Worm (Caenorhabditis elegans): ENCODE measurements around the gene srd-42.

Gene srd-42

DNA sequence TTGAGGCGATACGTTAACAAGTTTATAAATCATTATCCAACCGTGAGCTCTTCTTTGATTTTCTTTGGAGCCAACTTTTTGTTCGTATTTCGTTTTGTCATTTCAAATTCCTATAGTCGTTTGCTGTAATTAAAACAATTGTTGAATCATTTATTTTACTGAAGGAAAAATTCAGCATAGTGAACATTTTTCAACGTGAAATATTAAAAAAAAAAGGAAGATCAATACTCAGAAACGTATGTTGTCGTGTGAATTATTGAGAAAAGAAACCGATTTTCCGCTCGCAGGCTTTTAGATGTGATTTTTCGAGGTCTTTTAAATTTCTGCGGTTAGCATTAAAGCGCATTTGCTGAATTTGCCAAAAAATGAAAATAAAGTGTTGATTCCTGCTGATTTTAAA is 24.4 kb downstream of the srd-42 start, which contains the start of gene phf-33 (continued):
- TF ChIP-seq tbp1 (GFP tag; optimal IDR thresholded peaks at IDR 0.05): no peak
- no peak for TF ChIP-seq aptf-3 (GFP tag; IDR thresholded peaks at IDR 0.05)
- TF ChIP-seq Y56A3A.18 (GFP tag; IDR thresholded peaks at IDR 0.05): no peak
- no peak for TF ChIP-seq dpff-1 (tag; optimal IDR thresholded peaks at IDR 0.05)

DNA sequence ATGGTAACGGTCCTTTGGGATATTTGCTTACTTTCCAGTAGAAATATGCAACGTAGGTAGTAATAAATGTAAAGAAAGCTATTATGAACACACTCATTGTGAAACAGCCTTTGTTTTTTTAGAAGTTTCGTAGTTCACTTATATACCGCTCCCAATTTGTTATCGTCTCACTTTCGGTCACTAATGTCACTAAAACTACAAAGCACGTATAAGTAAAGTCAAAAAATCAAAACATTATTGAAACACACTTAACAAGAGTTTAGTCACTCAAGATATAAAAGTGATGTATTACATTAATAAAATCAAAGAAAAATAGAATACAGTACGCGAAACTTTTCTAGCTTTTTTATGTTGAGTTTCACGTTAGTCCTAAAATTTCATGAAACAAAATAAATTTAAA is 29.2 kb downstream of the srd-42 start, which contains the start of gene cyp-14A3:
TSS of gene cyp-14A3 (minus strand) at position 101 of the 400 bp plus-strand sequence.
- TF ChIP-seq nfya-1 (tag; optimal IDR thresholded peaks at IDR 0.05; ENCODE audit: borderline replicate concordance, insufficient read depth) (no peak), ama-1 (optimal IDR thresholded peaks at IDR 0.05) (no peak), ama-1 (GFP tag; optimal IDR thresholded peaks at IDR 0.05) (no peak), Y53G8AR.9 (GFP tag; conservative IDR thresholded peaks at IDR 0.05) (no peak), lir-1 (GFP tag; conservative IDR thresholded peaks at IDR 0.05) (no peak)

DNA sequence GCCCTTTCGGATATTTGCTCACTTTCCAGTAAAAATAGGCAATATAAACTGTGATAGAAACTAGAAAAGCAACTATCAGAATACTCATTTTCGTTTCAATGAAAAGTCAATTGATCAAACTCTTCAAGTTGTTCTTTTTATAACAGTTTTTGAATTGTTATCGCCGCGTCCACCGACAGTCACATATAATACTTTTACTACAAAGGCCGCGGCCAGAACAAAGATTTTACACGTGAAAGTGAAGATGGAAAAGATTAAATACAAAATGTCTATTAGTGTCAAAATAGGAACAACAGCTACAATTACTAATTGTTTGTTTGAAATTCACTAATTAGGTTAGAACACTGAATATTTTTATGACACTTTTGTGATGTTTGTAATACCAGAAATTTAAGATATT is 33.7 kb downstream of the srd-42 start, which contains the start of gene cyp-14A2:
TSS of gene cyp-14A2 (minus strand) at position 101 of the 400 bp plus-strand sequence.
- TF ChIP-seq nhr-80 (tag; optimal IDR thresholded peaks at IDR 0.05): peak; percentile 35
- no peak for TF ChIP-seq rec-8 (tag; optimal IDR thresholded peaks at IDR 0.05)
- no peak for TF ChIP-seq nhr-90 (tag; optimal IDR thresholded peaks at IDR 0.05)

DNA sequence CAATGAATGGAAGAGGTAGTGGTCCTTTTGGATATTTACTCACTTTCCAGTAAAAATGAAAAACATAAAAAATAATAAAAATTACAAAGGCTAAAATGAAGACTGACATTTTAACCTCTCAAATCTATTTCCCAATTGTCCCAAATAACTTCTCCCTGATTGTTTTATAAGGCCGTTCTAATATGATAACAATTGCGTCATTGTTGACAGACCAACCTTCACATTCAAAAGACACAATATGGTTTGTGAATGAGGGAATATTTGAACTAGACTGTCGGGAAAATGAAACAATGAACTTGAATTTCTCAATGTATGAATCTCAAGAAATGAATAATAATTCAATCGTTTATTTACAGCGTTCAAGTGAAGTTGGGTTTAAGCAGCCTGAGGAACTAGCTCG is 36.0 kb downstream of the srd-42 start, which contains the start of gene cyp-14A1:
TSS of gene cyp-14A1 (minus strand) at position 126 of the 400 bp plus-strand sequence.
- no peak for TF ChIP-seq attf-5 (GFP tag; optimal IDR thresholded peaks at IDR 0.05)
- no peak for TF ChIP-seq F49E8.2 (tag; optimal IDR thresholded peaks at IDR 0.05; ENCODE audit: insufficient read depth)
- TF ChIP-seq aptf-3 (GFP tag; IDR thresholded peaks at IDR 0.05): no peak
- TF ChIP-seq mxl-1 (tag; optimal IDR thresholded peaks at IDR 0.05): no peak
- TF ChIP-seq F10E7.11 (tag; optimal IDR thresholded peaks at IDR 0.05): no peak
- TF ChIP-seq tbp1 (GFP tag; optimal IDR thresholded peaks at IDR 0.05): no peak
- TF ChIP-seq B0336.3 (GFP tag; IDR thresholded peaks at IDR 0.05): no peak
- TF ChIP-seq pbrm-1 (GFP tag; IDR thresholded peaks at IDR 0.05): no peak
- no peak for TF ChIP-seq sdz-38 (tag; optimal IDR thresholded peaks at IDR 0.05)
- TF ChIP-seq hsf-1 (GFP tag; IDR thresholded peaks at IDR 0.05): no peak
- TF ChIP-seq ztf-3 (GFP tag; optimal IDR thresholded peaks at IDR 0.05): no peak
- no peak for TF ChIP-seq ceh-40 (GFP tag; IDR thresholded peaks at IDR 0.05)
- no peak for TF ChIP-seq unc-130 (GFP tag; optimal IDR thresholded peaks at IDR 0.05)
- no peak for TF ChIP-seq lin-35 (GFP tag; optimal IDR thresholded peaks at IDR 0.05)
- no peak for TF ChIP-seq B0035.1 (tag; optimal IDR thresholded peaks at IDR 0.05)

DNA sequence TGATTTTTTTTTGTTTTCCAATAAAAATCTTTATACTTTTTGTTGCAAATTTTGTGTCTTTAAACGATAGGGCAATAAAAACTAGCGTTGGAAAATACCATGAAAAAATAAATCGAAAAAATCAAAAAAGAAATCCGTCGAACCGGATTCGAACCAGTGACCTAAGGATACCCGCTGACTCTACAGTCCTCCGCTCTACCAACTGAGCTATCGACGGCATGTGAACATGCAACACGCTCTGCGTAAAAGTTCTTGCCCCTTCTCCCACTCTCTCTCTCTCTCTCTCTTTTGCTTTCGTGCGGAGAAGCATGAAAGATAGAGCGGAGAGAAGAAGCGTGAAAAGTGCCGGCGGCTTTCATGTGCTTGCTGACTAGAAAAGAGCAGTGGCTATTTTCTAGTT is 38.7 kb downstream of the srd-42 start:
- TF ChIP-seq F39B2.1 (GFP tag; IDR thresholded peaks at IDR 0.05) (0 out of 2 replicates have a peak, but pooled peaks have one; percentile 54), hmg-1.2 (GFP tag; IDR thresholded peaks at IDR 0.05) (peak; percentile 83), Y56A3A.18 (GFP tag; IDR thresholded peaks at IDR 0.05) (peak; percentile 86), snpc-4 (GFP tag; optimal IDR thresholded peaks at IDR 0.05) (no peak), snpc-4 (tag; optimal IDR thresholded peaks at IDR 0.05) (peak in 3 of 4 experiments; percentile 49 to 71 (median 71)), lin-35 (GFP tag; optimal IDR thresholded peaks at IDR 0.05) (peak in 1 of 3 experiments; percentile 20), tlf-1 (GFP tag; optimal IDR thresholded peaks at IDR 0.05) (no peak), D2030.7 (GFP tag; IDR thresholded peaks at IDR 0.05) (peak; percentile 54), hlh-26 (GFP tag; conservative IDR thresholded peaks at IDR 0.05) (no peak), cebp-1 (GFP tag; IDR thresholded peaks at IDR 0.05) (no peak; the same call in 1 of the 2 replicates), cebp-1 (tag; optimal IDR thresholded peaks at IDR 0.05) (no peak), ceh-91 (GFP tag; IDR thresholded peaks at IDR 0.05) (no peak), lsy-27 (tag; optimal IDR thresholded peaks at IDR 0.05; ENCODE audit: borderline replicate concordance, insufficient read depth) (no peak), ztf-3 (GFP tag; optimal IDR thresholded peaks at IDR 0.05) (no peak), repo-1 (tag; optimal IDR thresholded peaks at IDR 0.05) (peak; percentile 48), F22D6.2 (tag; optimal IDR thresholded peaks at IDR 0.05) (peak; percentile 33), hsf-1 (GFP tag; IDR thresholded peaks at IDR 0.05) (no peak), B0336.3 (GFP tag; IDR thresholded peaks at IDR 0.05) (no peak), ceh-40 (GFP tag; IDR thresholded peaks at IDR 0.05) (peak; percentile 66; the same call in 1 of the 2 replicates), efl-1 (GFP tag; optimal IDR thresholded peaks at IDR 0.05) (no peak), die-1 (tag; optimal IDR thresholded peaks at IDR 0.05) (peak; percentile 89), him-1 (tag; optimal IDR thresholded peaks at IDR 0.05) (peak; percentile 88), dox-1 (GFP tag; IDR thresholded peaks at IDR 0.05) (no peak; the same call in none of the 2 replicates), sdz-38 (tag; optimal IDR thresholded peaks at IDR 0.05) (no peak)
